Fruit fly (Drosophila melanogaster) whole organism, embryonic: Measurements from ENCODE around the gene lectin-28C.
A peak's percentile ranks its signal among the peaks of the same experiment; 100 is the strongest.

Source experiments
- Atf-2 ChIP-seq: fragments of 200-800 bp; sonication (Bioruptor generic); optimal IDR thresholded peaks from 2 replicates; lab custom pipeline; 2016; ENCODE audit warnings: missing biosample characterization, missing genetic modification characterization
- Bgb ChIP-seq: fragments of 200-800 bp; sonication (Bioruptor generic); IDR thresholded peaks from 2 replicates; pipeline ENCODE4 v1.3.6; 2022; ENCODE audit warnings: missing biosample characterization, missing genetic modification characterization; ENCODE audit not compliant: partially characterized antibody
- CG10462 ChIP-seq: fragments of 200-800 bp; sonication (Bioruptor generic); optimal IDR thresholded peaks from 2 replicates; lab custom pipeline; 2016; ENCODE audit warnings: missing biosample characterization, missing genetic modification characterization
- CG10543 ChIP-seq: fragments of 200-800 bp; sonication (Bioruptor generic); optimal IDR thresholded peaks from 3 replicates; lab custom pipeline; 2017; ENCODE audit warnings: missing biosample characterization, mild to moderate bottlenecking, missing genetic modification characterization, moderate library complexity
- CG11696 ChIP-seq: fragments of 200-800 bp; sonication (Bioruptor generic); IDR thresholded peaks from 2 replicates; pipeline ENCODE4 v1.3.6; 2022; ENCODE audit warnings: missing biosample characterization, missing genetic modification characterization
- CG12071 ChIP-seq: fragments of 200-800 bp; sonication (Bioruptor generic); optimal IDR thresholded peaks from 3 replicates; lab custom pipeline; 2018; ENCODE audit warnings: missing biosample characterization, mild to moderate bottlenecking, missing genetic modification characterization
- CG12155 ChIP-seq: fragments of 200-800 bp; sonication (Bioruptor generic); optimal IDR thresholded peaks from 3 replicates; lab custom pipeline; 2016; ENCODE audit warnings: missing biosample characterization, missing genetic modification characterization
- CG14710 ChIP-seq: fragments of 200-800 bp; sonication (Bioruptor generic); optimal IDR thresholded peaks from 3 replicates; lab custom pipeline; 2019; ENCODE audit warnings: missing biosample characterization, mild to moderate bottlenecking, missing genetic modification characterization, moderate library complexity
- CG14860 ChIP-seq: fragments of 200-800 bp; sonication (Bioruptor generic); IDR thresholded peaks from 3 replicates; pipeline ENCODE4 v1.3.6; 2022; ENCODE audit warnings: missing biosample characterization, missing genetic modification characterization; ENCODE audit not compliant: partially characterized antibody
- CG16813 ChIP-seq: fragments of 200-800 bp; sonication (Bioruptor generic); IDR thresholded peaks from 3 replicates; pipeline ENCODE4 v1.3.6; 2022; ENCODE audit warnings: missing biosample characterization, missing genetic modification characterization; ENCODE audit not compliant: partially characterized antibody
- CG17385 ChIP-seq: fragments of 200-800 bp; sonication (Bioruptor generic); optimal IDR thresholded peaks from 3 replicates; lab custom pipeline; 2018; ENCODE audit warnings: missing biosample characterization, mild to moderate bottlenecking, missing genetic modification characterization
- CG2678 ChIP-seq: fragments of 200-800 bp; sonication (Bioruptor generic); optimal IDR thresholded peaks from 3 replicates; lab custom pipeline; 2019; ENCODE audit warnings: missing biosample characterization, mild to moderate bottlenecking, missing genetic modification characterization, moderate library complexity
- CG31441 ChIP-seq: fragments of 200-800 bp; sonication (Bioruptor generic); IDR thresholded peaks from 2 replicates; pipeline ENCODE4 v1.3.6; 2022; ENCODE audit warnings: missing biosample characterization, missing genetic modification characterization
- CG3726 ChIP-seq: fragments of 200-800 bp; sonication (Bioruptor generic); IDR thresholded peaks from 3 replicates; pipeline ENCODE4, ENCODE4 v1.3.6; 2022; ENCODE audit warnings: missing biosample characterization, missing genetic modification characterization
- CG3847 ChIP-seq: fragments of 200-800 bp; sonication (Bioruptor generic); IDR thresholded peaks from 2 replicates; pipeline ENCODE4 v1.3.6; 2022; ENCODE audit warnings: missing biosample characterization, missing genetic modification characterization
- CG43689 ChIP-seq: fragments of 200-800 bp; sonication (Bioruptor generic); IDR thresholded peaks from 2 replicates; pipeline ENCODE4 v1.3.6; 2022; ENCODE audit warnings: missing biosample characterization, missing genetic modification characterization
- CG4820 ChIP-seq: fragments of 200-800 bp; sonication (Bioruptor generic); optimal IDR thresholded peaks from 3 replicates; lab custom pipeline; 2016; ENCODE audit warnings: missing biosample characterization, missing genetic modification characterization
- CG4854 ChIP-seq: fragments of 200-800 bp; sonication (Bioruptor generic); optimal IDR thresholded peaks from 2 replicates; lab custom pipeline; 2016; ENCODE audit warnings: missing biosample characterization, missing genetic modification characterization, inconsistent platforms
- CG7928 ChIP-seq: fragments of 200-800 bp; sonication (Bioruptor generic); optimal IDR thresholded peaks from 2 replicates; lab custom pipeline; 2017; ENCODE audit warnings: missing biosample characterization, mild to moderate bottlenecking, missing genetic modification characterization
- Camta ChIP-seq: fragments of 200-800 bp; sonication (Bioruptor generic); optimal IDR thresholded peaks from 2 replicates; lab custom pipeline; 2016; ENCODE audit warnings: missing biosample characterization, missing genetic modification characterization
- CkIIα-i1 ChIP-seq: fragments of 200-800 bp; sonication (Bioruptor generic); IDR thresholded peaks from 2 replicates; pipeline ENCODE4 v1.3.6; 2022; ENCODE audit warnings: missing biosample characterization, missing genetic modification characterization
- Drgx ChIP-seq: fragments of 200-800 bp; sonication (Bioruptor generic); IDR thresholded peaks from 2 replicates; pipeline ENCODE4 v1.3.6; 2022; ENCODE audit warnings: missing biosample characterization, missing genetic modification characterization
- HmgZ ChIP-seq: fragments of 200-800 bp; sonication (Bioruptor generic); optimal IDR thresholded peaks from 2 replicates; lab custom pipeline; 2018; ENCODE audit warnings: missing biosample characterization, mild to moderate bottlenecking, missing genetic modification characterization
- MESR4 ChIP-seq: fragments of 200-800 bp; sonication (Bioruptor generic); optimal IDR thresholded peaks from 2 replicates; lab custom pipeline; 2018; ENCODE audit warnings: missing biosample characterization, mild to moderate bottlenecking, missing genetic modification characterization, moderate library complexity
- Med ChIP-seq: fragments of 200-800 bp; sonication (Bioruptor generic); peaks from one replicate; lab custom pipeline; 2016; ENCODE audit warnings: missing biosample characterization, missing genetic modification characterization, mild to moderate bottlenecking, inconsistent platforms, moderate library complexity
- Meics ChIP-seq: fragments of 200-800 bp; sonication (Bioruptor generic); optimal IDR thresholded peaks from 2 replicates; lab custom pipeline; 2017; ENCODE audit warnings: missing biosample characterization, mild to moderate bottlenecking, missing genetic modification characterization
- NFAT ChIP-seq: fragments of 200-800 bp; sonication (Bioruptor generic); IDR thresholded peaks from 2 replicates; pipeline ENCODE4 v1.3.6; 2022; ENCODE audit warnings: missing biosample characterization, missing genetic modification characterization
- amos ChIP-seq: fragments of 200-800 bp; sonication (Bioruptor generic); IDR thresholded peaks from 2 replicates; pipeline ENCODE4 v1.3.6; 2022; ENCODE audit warnings: missing biosample characterization, missing genetic modification characterization; ENCODE audit not compliant: partially characterized antibody
- bsh ChIP-seq, 2 experiments: fragments of 200-800 bp; sonication (Bioruptor generic); optimal IDR thresholded peaks; 2 replicates each; lab custom pipeline; 2017 to 2018; ENCODE audit warnings: mild to moderate bottlenecking in 2 of 2, missing biosample characterization in 2 of 2, missing genetic modification characterization in 2 of 2, moderate library complexity in 1 of 2
- btn ChIP-seq: fragments of 200-800 bp; sonication (Bioruptor generic); optimal IDR thresholded peaks from 2 replicates; lab custom pipeline; 2016; ENCODE audit warnings: missing biosample characterization, missing genetic modification characterization
- chinmo ChIP-seq: fragments of 200-800 bp; sonication (Bioruptor generic); IDR thresholded peaks from 4 replicates; pipeline ENCODE4 v1.3.6; 2022; ENCODE audit warnings: missing biosample characterization, missing genetic modification characterization; ENCODE audit not compliant: partially characterized antibody
- crol ChIP-seq: fragments of 200-800 bp; sonication (Bioruptor generic); IDR thresholded peaks from 2 replicates; pipeline ENCODE4 v1.3.6; 2022; ENCODE audit warnings: missing biosample characterization, missing genetic modification characterization
- crp ChIP-seq, 2 experiments: fragments of 200-800 bp; sonication (Bioruptor generic); optimal IDR thresholded peaks; 2 replicates in 1 of 2; 3 replicates in 1 of 2; lab custom pipeline; 2017; ENCODE audit warnings: missing biosample characterization in 2 of 2, missing genetic modification characterization in 2 of 2, mild to moderate bottlenecking in 1 of 2, moderate library complexity in 1 of 2
- dm ChIP-seq: fragments of 200-800 bp; sonication (Bioruptor generic); optimal IDR thresholded peaks from 3 replicates; lab custom pipeline; 2016; ENCODE audit warnings: missing biosample characterization, missing genetic modification characterization
- dpn ChIP-seq, 2 experiments: fragments of 200-800 bp; sonication (Bioruptor generic); optimal IDR thresholded peaks; 3 replicates each; lab custom pipeline; 2016; ENCODE audit warnings: missing biosample characterization in 2 of 2, missing genetic modification characterization in 2 of 2
- grn ChIP-seq: fragments of 200-800 bp; sonication (Bioruptor generic); optimal IDR thresholded peaks from 3 replicates; lab custom pipeline; 2017; ENCODE audit warnings: missing biosample characterization, missing genetic modification characterization
- h ChIP-seq: fragments of >200 bp; optimal IDR thresholded peaks from 2 replicates; lab custom pipeline; 2017
- inv ChIP-seq: fragments of 200-800 bp; sonication (Bioruptor generic); IDR thresholded peaks from 2 replicates; pipeline ENCODE4 v1.3.6; 2022; ENCODE audit warnings: missing biosample characterization, missing genetic modification characterization; ENCODE audit not compliant: partially characterized antibody
- lab ChIP-seq: fragments of 200-800 bp; sonication (Bioruptor generic); optimal IDR thresholded peaks from 3 replicates; lab custom pipeline; 2017; ENCODE audit warnings: missing biosample characterization, missing genetic modification characterization, mild to moderate bottlenecking, moderate library complexity, missing genetic modification reagents
- nerfin-2 ChIP-seq: fragments of 200-800 bp; sonication (Bioruptor generic); IDR thresholded peaks from 2 replicates; pipeline ENCODE4 v1.3.6; 2022; ENCODE audit warnings: missing biosample characterization, missing genetic modification characterization; ENCODE audit not compliant: partially characterized antibody
- nom ChIP-seq: fragments of 200-800 bp; sonication (Bioruptor generic); optimal IDR thresholded peaks from 2 replicates; lab custom pipeline; 2017; ENCODE audit warnings: missing biosample characterization, missing genetic modification characterization, mild to moderate bottlenecking, moderate library complexity, missing genetic modification reagents
- pnt ChIP-seq: fragments of 200-800 bp; sonication (Bioruptor generic); optimal IDR thresholded peaks from 3 replicates; lab custom pipeline; 2016; ENCODE audit warnings: missing biosample characterization, missing genetic modification characterization
- shn ChIP-seq: fragments of 200-800 bp; sonication (Bioruptor generic); optimal IDR thresholded peaks from 3 replicates; lab custom pipeline; 2016; ENCODE audit warnings: missing biosample characterization, missing genetic modification characterization
- sim ChIP-seq: fragments of 200-800 bp; sonication (Bioruptor generic); IDR thresholded peaks from 2 replicates; pipeline ENCODE4 v1.3.6; 2022; ENCODE audit warnings: missing biosample characterization, missing genetic modification characterization
- slbo ChIP-seq: fragments of 200-800 bp; sonication (Bioruptor generic); IDR thresholded peaks from 2 replicates; pipeline ENCODE4 v1.3.6; 2022; ENCODE audit warnings: missing biosample characterization, missing genetic modification characterization
- sqz ChIP-seq: fragments of 200-800 bp; sonication (Bioruptor generic); optimal IDR thresholded peaks from 3 replicates; lab custom pipeline; 2018; ENCODE audit warnings: missing biosample characterization, mild to moderate bottlenecking, missing genetic modification characterization
- tna ChIP-seq: fragments of 200-800 bp; sonication (Bioruptor generic); IDR thresholded peaks from 2 replicates; pipeline ENCODE4 v1.3.6; 2022; ENCODE audit warnings: missing biosample characterization, missing genetic modification characterization; ENCODE audit not compliant: partially characterized antibody
- unpg ChIP-seq: fragments of 200-800 bp; sonication (Bioruptor generic); optimal IDR thresholded peaks from 3 replicates; lab custom pipeline; 2018; ENCODE audit warnings: missing biosample characterization, mild to moderate bottlenecking, missing genetic modification characterization, moderate library complexity
- vvl ChIP-seq: fragments of 200-800 bp; sonication (Bioruptor generic); IDR thresholded peaks from 2 replicates; pipeline ENCODE4 v1.3.6; 2022; ENCODE audit warnings: missing biosample characterization, missing genetic modification characterization
- wor ChIP-seq: fragments of 200-800 bp; sonication (Bioruptor generic); IDR thresholded peaks from 2 replicates; pipeline ENCODE4 v1.3.6; 2022; ENCODE audit warnings: missing biosample characterization, missing genetic modification characterization

The lectin-28C gene

DNA sequence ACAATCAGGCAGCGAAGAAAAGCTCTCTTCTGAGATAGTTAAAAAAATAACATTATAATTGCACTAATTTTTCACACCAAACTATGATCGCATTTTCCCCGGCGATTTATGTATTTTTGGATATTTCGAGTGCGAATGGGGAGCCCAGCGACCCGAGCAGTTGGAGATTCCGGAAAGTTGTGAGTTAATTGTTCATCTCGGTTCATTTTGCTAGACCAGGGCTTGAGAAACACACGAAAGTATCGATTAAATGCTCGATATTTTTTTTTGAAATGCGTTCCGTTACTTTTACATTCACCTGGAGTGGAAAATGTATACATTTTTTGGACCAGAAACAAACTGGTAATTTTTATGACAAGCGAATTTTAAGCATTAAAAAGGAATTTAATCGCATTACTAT, 46.4 kb upstream of the lectin-28C start, which contains the start of gene Cdc14:
Gene Cdc14, minus strand, starts transcription at position 185 of the 400 bp plus-strand sequence.
- TF ChIP-seq CG3726 (GFP tag; lab: Robert Waterston, UW) (no peak), Bgb (GFP tag; lab: Robert Waterston, UW) (peak; percentile 55; the same call in 1 of the 2 replicates), Drgx (no peak), CG16813 (GFP tag; lab: Robert Waterston, UW) (peak; percentile 53; the same call in 2 of the 3 replicates), CkIIα-i1 (GFP tag; lab: Robert Waterston, UW) (no peak), crp (GFP tag; optimal IDR thresholded peaks at IDR 0.05; lab: Kevin White, UChicago) (no peak), CG10462 (GFP tag; lab: Kevin White, UChicago) (no peak), MESR4 (GFP tag; lab: Kevin White, UChicago) (peak; percentile 49), Med (GFP tag; lab: Kevin White, UChicago) (peak; percentile 90), shn (GFP tag; lab: Kevin White, UChicago) (no peak), btn (GFP tag; lab: Kevin White, UChicago) (no peak), CG17385 (GFP tag; lab: Kevin White, UChicago) (peak; percentile 25), sqz (GFP tag; lab: Kevin White, UChicago) (no peak), CG14710 (peak; percentile 52), wor (GFP tag; lab: Robert Waterston, UW) (no peak), lab (GFP tag; lab: Kevin White, UChicago) (no peak), CG4820 (GFP tag; lab: Kevin White, UChicago) (no peak), sim (GFP tag; lab: Robert Waterston, UW) (no peak), amos (GFP tag; lab: Robert Waterston, UW) (peak; percentile 74; the same call in 1 of the 2 replicates), CG11696 (GFP tag; lab: Robert Waterston, UW) (no peak), CG14860 (GFP tag; lab: Robert Waterston, UW) (peak; percentile 38; the same call in 1 of the 3 replicates), pnt (GFP tag; lab: Kevin White, UChicago) (no peak), Camta (GFP tag; lab: Kevin White, UChicago) (no peak), grn (no peak), inv (peak; percentile 17; the same call in 1 of the 2 replicates), chinmo (GFP tag; lab: Robert Waterston, UW) (peak; percentile 77; the same call in 2 of the 4 replicates), h (no peak), Atf-2 (GFP tag; lab: Kevin White, UChicago) (no peak), crol (GFP tag; lab: Robert Waterston, UW) (no peak), CG12071 (GFP tag; lab: Kevin White, UChicago) (peak; percentile 21), CG10543 (GFP tag; lab: Kevin White, UChicago) (no peak), CG3847 (no peak), CG2678 (tag; lab: Kevin White, UChicago) (no peak), bsh (GFP tag; optimal IDR thresholded peaks at IDR 0.05; lab: Kevin White, UChicago) (no peak), unpg (peak; percentile 30), nerfin-2 (GFP tag; lab: Robert Waterston, UW) (peak; percentile 54), dpn (GFP tag; optimal IDR thresholded peaks at IDR 0.05; lab: Kevin White, UChicago) (peak in 1 of 2 experiments; percentile 13), slbo (GFP tag; lab: Robert Waterston, UW) (no peak), HmgZ (tag; lab: Kevin White, UChicago) (no peak), CG43689 (GFP tag; lab: Robert Waterston, UW) (no peak), dm (GFP tag; lab: Kevin White, UChicago) (no peak), CG12155 (GFP tag; lab: Kevin White, UChicago) (no peak), CG4854 (GFP tag; lab: Kevin White, UChicago) (no peak), CG7928 (GFP tag; lab: Kevin White, UChicago) (peak; percentile 92), CG31441 (GFP tag; lab: Robert Waterston, UW) (peak; percentile 29; the same call in 1 of the 2 replicates), NFAT (GFP tag; lab: Robert Waterston, UW) (peak; percentile 24; the same call in 1 of the 2 replicates), tna (peak; percentile 58), nom (peak; percentile 4), Meics (GFP tag; lab: Kevin White, UChicago) (peak; percentile 32), vvl (GFP tag; lab: Robert Waterston, UW) (0 out of 2 replicates have a peak, but pooled peaks have one; percentile 7)
